Fruit fly (Drosophila melanogaster) whole organism, adult: ENCODE data around the gene puf.
A peak's percentile ranks its signal among the peaks of the same experiment; 100 is the strongest.

Experiments
- CG11617 ChIP-seq: fragments of 200-800 bp; sonication (Bioruptor generic); optimal IDR thresholded peaks from 2 replicates; lab custom pipeline; 2017; ENCODE audit warnings: mild to moderate bottlenecking, missing biosample characterization, missing genetic modification reagents, missing genetic modification characterization
- CG14711 ChIP-seq: fragments of 200-800 bp; sonication (Bioruptor generic); optimal IDR thresholded peaks from 2 replicates; lab custom pipeline; 2018; ENCODE audit warnings: missing biosample characterization, mild to moderate bottlenecking, missing genetic modification characterization, moderate library complexity
- CG33017 ChIP-seq: fragments of 200-800 bp; sonication (Bioruptor generic); optimal IDR thresholded peaks from 2 replicates; lab custom pipeline; 2018; ENCODE audit warnings: missing biosample characterization, mild to moderate bottlenecking, missing genetic modification characterization, moderate library complexity
- CG7045 ChIP-seq: fragments of 200-800 bp; sonication (Bioruptor generic); optimal IDR thresholded peaks from 2 replicates; lab custom pipeline; 2017; ENCODE audit warnings: missing biosample characterization, mild to moderate bottlenecking, missing genetic modification characterization
- Clk ChIP-seq: fragments of 200-800 bp; sonication (Bioruptor generic); optimal IDR thresholded peaks from 2 replicates; lab custom pipeline; 2017; ENCODE audit warnings: missing biosample characterization, missing genetic modification characterization
- Crg-1 ChIP-seq: fragments of 200-800 bp; sonication (Bioruptor generic); optimal IDR thresholded peaks from 2 replicates; lab custom pipeline; 2016; ENCODE audit warnings: missing biosample characterization, missing genetic modification characterization
- Hr96 ChIP-seq: fragments of 200-800 bp; sonication (Bioruptor generic); optimal IDR thresholded peaks from 2 replicates; lab custom pipeline; 2016; ENCODE audit warnings: missing biosample characterization, missing genetic modification characterization
- Mnt ChIP-seq: fragments of 200-800 bp; sonication (Bioruptor generic); optimal IDR thresholded peaks from 2 replicates; lab custom pipeline; 2016; ENCODE audit warnings: missing biosample characterization, mild to moderate bottlenecking, missing genetic modification characterization
- bab1 ChIP-seq: fragments of 200-800 bp; sonication (Bioruptor generic); optimal IDR thresholded peaks from 3 replicates; lab custom pipeline; 2019; ENCODE audit warnings: missing biosample characterization, mild to moderate bottlenecking, missing genetic modification characterization, moderate library complexity
- cic ChIP-seq: fragments of 200-800 bp; sonication (Bioruptor generic); optimal IDR thresholded peaks from 2 replicates; lab custom pipeline; 2017; ENCODE audit warnings: missing biosample characterization, mild to moderate bottlenecking, missing genetic modification characterization, moderate library complexity
- cnc ChIP-seq, 2 experiments: fragments of >200 bp; optimal IDR thresholded peaks; 2 replicates each; lab custom pipeline; 2017
- kay ChIP-seq: fragments of 200-800 bp; sonication (Bioruptor generic); peaks from one replicate; lab custom pipeline; 2016; ENCODE audit warnings: missing biosample characterization, missing genetic modification characterization, borderline replicate concordance
- ovo ChIP-seq: fragments of 200-800 bp; sonication (Bioruptor generic); optimal IDR thresholded peaks from 2 replicates; lab custom pipeline; 2016; ENCODE audit warnings: missing biosample characterization, missing genetic modification characterization
- tj ChIP-seq: fragments of 200-800 bp; sonication (Bioruptor generic); optimal IDR thresholded peaks from 3 replicates; lab custom pipeline; 2017; ENCODE audit warnings: missing biosample characterization, mild to moderate bottlenecking, missing genetic modification characterization, moderate library complexity

- TF ChIP-seq CG7045 (GFP tag; lab: Kevin White, UChicago) (no peak), cic (GFP tag; lab: Kevin White, UChicago) (no peak), bab1 (GFP tag; lab: Kevin White, UChicago) (no peak), tj (peak; percentile 97), Hr96 (GFP tag; lab: Kevin White, UChicago) (no peak), CG14711 (tag; lab: Kevin White, UChicago) (peak; percentile 7), Clk (no peak), cnc (optimal IDR thresholded peaks at IDR 0.05; lab: Kevin White, UChicago) (no peak), Mnt (GFP tag; lab: Kevin White, UChicago) (peak; percentile 32), kay (no peak), CG11617 (GFP tag; lab: Kevin White, UChicago) (no peak), CG33017 (tag; lab: Kevin White, UChicago) (no peak), Crg-1 (GFP tag; lab: Kevin White, UChicago) (no peak), ovo (GFP tag; lab: Kevin White, UChicago) (no peak)
Measured at dm6 chr3R:24661679-24662411, 12.0 kb upstream of the puf start, which contains the start of gene Ppox.
